Fruit fly (Drosophila melanogaster) whole organism, pupa: ENCODE measurements around the gene Dph5.

Experiments used
- CG12605 ChIP-seq: fragments of 200-800 bp; sonication (Bioruptor generic); IDR thresholded peaks from 2 replicates; pipeline ENCODE4 v1.3.6; 2022; ENCODE audit warnings: missing biosample characterization, missing genetic modification characterization
- CG17806 ChIP-seq: fragments of 200-800 bp; sonication (Bioruptor generic); optimal IDR thresholded peaks from 2 replicates; lab custom pipeline; 2018; ENCODE audit warnings: missing biosample characterization, mild to moderate bottlenecking, missing genetic modification characterization, moderate library complexity
- CG34367 ChIP-seq: fragments of 200-800 bp; sonication (Bioruptor generic); optimal IDR thresholded peaks from 2 replicates; lab custom pipeline; 2018; ENCODE audit warnings: missing biosample characterization, mild to moderate bottlenecking, missing genetic modification characterization
- CG8159 ChIP-seq: fragments of 200-800 bp; sonication (Bioruptor generic); optimal IDR thresholded peaks from 3 replicates; lab custom pipeline; 2018; ENCODE audit warnings: missing biosample characterization, mild to moderate bottlenecking, missing genetic modification characterization, moderate library complexity
- Ets98B ChIP-seq: fragments of 200-800 bp; sonication (Bioruptor generic); IDR thresholded peaks from 2 replicates; pipeline ENCODE4 v1.3.6; 2022; ENCODE audit warnings: missing biosample characterization, missing genetic modification characterization
- rn ChIP-seq: fragments of 200-800 bp; sonication (Bioruptor generic); IDR thresholded peaks from 2 replicates; pipeline ENCODE4 v1.3.6; 2022; ENCODE audit warnings: missing biosample characterization, missing genetic modification characterization

- TF ChIP-seq CG8159 (tag; lab: Kevin White, UChicago) (no peak), Ets98B (no peak), rn (no peak), CG17806 (tag; lab: Kevin White, UChicago) (no peak), CG34367 (no peak), CG12605 (GFP tag; lab: Robert Waterston, UW) (no peak)
Observed at dm6 chr3R:22557100-22557741, 25.8 kb downstream of the Dph5 start.
